Fruit fly (Drosophila melanogaster) whole organism, pupa: ENCODE measurements around the gene CG3436.

ENCODE experiments used
- CG10348 ChIP-seq: fragments of 200-800 bp; sonication (Bioruptor generic); IDR thresholded peaks from 2 replicates; pipeline ENCODE4 v1.3.6; 2022; ENCODE audit warnings: missing biosample characterization, missing genetic modification characterization
- CG12605 ChIP-seq: fragments of 200-800 bp; sonication (Bioruptor generic); IDR thresholded peaks from 2 replicates; pipeline ENCODE4 v1.3.6; 2022; ENCODE audit warnings: missing biosample characterization, missing genetic modification characterization
- CG13204 ChIP-seq: fragments of 200-800 bp; sonication (Bioruptor generic); optimal IDR thresholded peaks from 2 replicates; lab custom pipeline; 2018; ENCODE audit warnings: missing biosample characterization, mild to moderate bottlenecking, missing genetic modification characterization, moderate library complexity
- CG14655 ChIP-seq: fragments of 200-800 bp; sonication (Bioruptor generic); optimal IDR thresholded peaks from 3 replicates; lab custom pipeline; 2017; ENCODE audit warnings: mild to moderate bottlenecking, missing biosample characterization, missing genetic modification reagents, missing genetic modification characterization
- CG15710 ChIP-seq: fragments of 200-800 bp; sonication (Bioruptor generic); optimal IDR thresholded peaks from 2 replicates; lab custom pipeline; 2018; ENCODE audit warnings: missing biosample characterization, mild to moderate bottlenecking, missing genetic modification characterization, moderate library complexity
- CG17806 ChIP-seq: fragments of 200-800 bp; sonication (Bioruptor generic); optimal IDR thresholded peaks from 2 replicates; lab custom pipeline; 2018; ENCODE audit warnings: missing biosample characterization, mild to moderate bottlenecking, missing genetic modification characterization, moderate library complexity
- CG32121 ChIP-seq: fragments of 200-800 bp; sonication (Bioruptor generic); IDR thresholded peaks from 2 replicates; pipeline ENCODE4 v1.3.6; 2022; ENCODE audit warnings: missing biosample characterization, missing genetic modification characterization
- CG34367 ChIP-seq: fragments of 200-800 bp; sonication (Bioruptor generic); optimal IDR thresholded peaks from 2 replicates; lab custom pipeline; 2018; ENCODE audit warnings: missing biosample characterization, mild to moderate bottlenecking, missing genetic modification characterization
- CG4496 ChIP-seq: fragments of 200-800 bp; sonication (Bioruptor generic); IDR thresholded peaks from 3 replicates; pipeline ENCODE4 v1.3.6; 2022; ENCODE audit warnings: missing biosample characterization, missing genetic modification characterization
- CG8159 ChIP-seq: fragments of 200-800 bp; sonication (Bioruptor generic); optimal IDR thresholded peaks from 3 replicates; lab custom pipeline; 2018; ENCODE audit warnings: missing biosample characterization, mild to moderate bottlenecking, missing genetic modification characterization, moderate library complexity
- CG8301 ChIP-seq: fragments of 200-800 bp; sonication (Bioruptor generic); optimal IDR thresholded peaks from 2 replicates; lab custom pipeline; 2018; ENCODE audit warnings: missing biosample characterization, mild to moderate bottlenecking, missing genetic modification characterization
- CG9948 ChIP-seq: fragments of 200-800 bp; sonication (Bioruptor generic); optimal IDR thresholded peaks from 2 replicates; lab custom pipeline; 2018; ENCODE audit warnings: missing biosample characterization, mild to moderate bottlenecking, missing genetic modification characterization, moderate library complexity
- D1 ChIP-seq: fragments of 200-800 bp; sonication (Bioruptor generic); optimal IDR thresholded peaks from 2 replicates; lab custom pipeline; 2018; ENCODE audit warnings: missing biosample characterization, mild to moderate bottlenecking, missing genetic modification characterization, moderate library complexity
- EcR ChIP-seq: fragments of 200-800 bp; sonication (Bioruptor generic); optimal IDR thresholded peaks from 3 replicates; lab custom pipeline; 2019; ENCODE audit warnings: missing biosample characterization, missing genetic modification characterization, mild to moderate bottlenecking, moderate library complexity, missing genetic modification reagents
- Ets98B ChIP-seq: fragments of 200-800 bp; sonication (Bioruptor generic); IDR thresholded peaks from 2 replicates; pipeline ENCODE4 v1.3.6; 2022; ENCODE audit warnings: missing biosample characterization, missing genetic modification characterization
- Pif1A ChIP-seq: fragments of 200-800 bp; sonication (Bioruptor generic); optimal IDR thresholded peaks from 3 replicates; lab custom pipeline; 2016; ENCODE audit warnings: missing biosample characterization, missing genetic modification characterization
- Pif1B ChIP-seq: fragments of 200-800 bp; sonication (Bioruptor generic); optimal IDR thresholded peaks from 3 replicates; lab custom pipeline; 2016; ENCODE audit warnings: missing biosample characterization, missing genetic modification characterization
- Snoo ChIP-seq: fragments of 200-800 bp; sonication (Bioruptor generic); optimal IDR thresholded peaks from 3 replicates; lab custom pipeline; 2017; ENCODE audit warnings: missing biosample characterization, mild to moderate bottlenecking, missing genetic modification characterization, inconsistent platforms
- fd96Ca ChIP-seq: fragments of 200-800 bp; sonication (Bioruptor generic); IDR thresholded peaks from 3 replicates; pipeline ENCODE4 v1.3.6; 2022; ENCODE audit warnings: missing biosample characterization, missing genetic modification characterization
- gl ChIP-seq: fragments of 200-800 bp; sonication (Bioruptor generic); optimal IDR thresholded peaks from 2 replicates; lab custom pipeline; 2018; ENCODE audit warnings: missing biosample characterization, mild to moderate bottlenecking, missing genetic modification characterization
- rn ChIP-seq: fragments of 200-800 bp; sonication (Bioruptor generic); IDR thresholded peaks from 2 replicates; pipeline ENCODE4 v1.3.6; 2022; ENCODE audit warnings: missing biosample characterization, missing genetic modification characterization

CG3436 gene

dm6 chr2L:161453-162175 is 5.8 kb downstream of the CG3436 start:
- TF ChIP-seq CG32121 (GFP tag; lab: Robert Waterston, UW) (no peak), Snoo (tag; lab: Kevin White, UChicago) (peak; percentile 19), CG4496 (GFP tag; lab: Robert Waterston, UW) (no peak), CG9948 (tag; lab: Kevin White, UChicago) (no peak), CG17806 (tag; lab: Kevin White, UChicago) (no peak), EcR (GFP tag; lab: Kevin White, UChicago) (peak; percentile 67), Pif1A (GFP tag; lab: Kevin White, UChicago) (peak; percentile 2), CG10348 (no peak), CG8159 (tag; lab: Kevin White, UChicago) (peak; percentile 35), rn (GFP tag; lab: Robert Waterston, UW) (no peak), Ets98B (GFP tag; lab: Robert Waterston, UW) (no peak), Pif1B (GFP tag; lab: Kevin White, UChicago) (peak; percentile 76), CG8301 (tag; lab: Kevin White, UChicago) (peak; percentile 55), CG15710 (tag; lab: Kevin White, UChicago) (peak; percentile 23), CG12605 (GFP tag; lab: Robert Waterston, UW) (no peak), CG34367 (tag; lab: Kevin White, UChicago) (peak; percentile 29), fd96Ca (GFP tag; lab: Robert Waterston, UW) (no peak), D1 (no peak), CG13204 (GFP tag; lab: Kevin White, UChicago) (peak; percentile 28), gl (tag; lab: Kevin White, UChicago) (peak; percentile 40), CG14655 (GFP tag; lab: Kevin White, UChicago) (peak; percentile 56)

dm6 chr2L:162208-162607 is 6.4 kb downstream of the CG3436 start:
- TF ChIP-seq CG15710 (tag; lab: Kevin White, UChicago) (no peak), CG12605 (GFP tag; lab: Robert Waterston, UW) (no peak), D1 (peak; percentile 59), CG9948 (tag; lab: Kevin White, UChicago) (peak; percentile 10)
- TF ChIP-seq, all 21 proteins: peak for 2

dm6 chr2L:163229-163628 is 7.4 kb downstream of the CG3436 start:
- TF ChIP-seq CG4496 (GFP tag; lab: Robert Waterston, UW) (no peak), Snoo (tag; lab: Kevin White, UChicago) (no peak), CG15710 (tag; lab: Kevin White, UChicago) (no peak), CG10348 (no peak), CG8159 (tag; lab: Kevin White, UChicago) (no peak), rn (GFP tag; lab: Robert Waterston, UW) (no peak), CG34367 (tag; lab: Kevin White, UChicago) (no peak), EcR (GFP tag; lab: Kevin White, UChicago) (no peak), CG13204 (GFP tag; lab: Kevin White, UChicago) (no peak), CG8301 (tag; lab: Kevin White, UChicago) (no peak), gl (tag; lab: Kevin White, UChicago) (no peak), fd96Ca (GFP tag; lab: Robert Waterston, UW) (no peak), Pif1B (GFP tag; lab: Kevin White, UChicago) (no peak), CG12605 (GFP tag; lab: Robert Waterston, UW) (no peak), Ets98B (GFP tag; lab: Robert Waterston, UW) (no peak), CG14655 (GFP tag; lab: Kevin White, UChicago) (no peak), CG32121 (GFP tag; lab: Robert Waterston, UW) (no peak), D1 (no peak), CG9948 (tag; lab: Kevin White, UChicago) (no peak), CG17806 (tag; lab: Kevin White, UChicago) (no peak)

- TF ChIP-seq EcR (GFP tag; lab: Kevin White, UChicago) (peak; percentile 3), CG14655 (GFP tag; lab: Kevin White, UChicago) (peak; percentile 14), Pif1A (GFP tag; lab: Kevin White, UChicago) (no peak), CG32121 (GFP tag; lab: Robert Waterston, UW) (no peak), D1 (peak; percentile 2), gl (tag; lab: Kevin White, UChicago) (no peak), Snoo (tag; lab: Kevin White, UChicago) (no peak), CG8159 (tag; lab: Kevin White, UChicago) (peak; percentile 18)
Observed at dm6 chr2L:165253-165890, 9.5 kb downstream of the CG3436 start.
